Worm (Caenorhabditis elegans) whole organism, L1 larva: ENCODE data around the gene Y48A6B.3.

Source experiments
- ceh-90 ChIP-seq: sonication (generic microtip); optimal IDR thresholded peaks from 2 replicates; lab custom pipeline; 2016; ENCODE audit warnings: missing genetic modification characterization, missing compliant biosample characterization
- jun-1 ChIP-seq: fragments of 150-350 bp; optimal IDR thresholded peaks from 2 replicates; lab custom pipeline; 2014; ENCODE audit warnings: missing biosample characterization, missing genetic modification reagents, missing genetic modification characterization
- tbx-2 ChIP-seq: sonication (generic microtip); optimal IDR thresholded peaks from 2 replicates; lab custom pipeline; 2016; ENCODE audit warnings: missing genetic modification characterization, missing compliant biosample characterization

- TF ChIP-seq jun-1: no peak
- no peak for TF ChIP-seq tbx-2
- no peak for TF ChIP-seq ceh-90 (tag; lab: Kevin White, UChicago)
Observed at ce11 chrIII:11040606-11041005, 32.6 kb downstream of the Y48A6B.3 start.
